Fruit fly (Drosophila melanogaster) whole organism, embryonic: ENCODE data around the gene TBC1d7.

Experiments used
- ATbp ChIP-seq: fragments of 200-800 bp; sonication (Bioruptor generic); optimal IDR thresholded peaks from 2 replicates; lab custom pipeline; 2017; ENCODE audit warnings: missing biosample characterization, mild to moderate bottlenecking, missing genetic modification characterization, missing genetic modification reagents
- CG10654 ChIP-seq: fragments of 200-800 bp; sonication (Bioruptor generic); optimal IDR thresholded peaks from 2 replicates; lab custom pipeline; 2016; ENCODE audit warnings: missing biosample characterization, missing genetic modification characterization
- CG11560 ChIP-seq: fragments of 200-800 bp; sonication (Bioruptor generic); IDR thresholded peaks from 3 replicates; pipeline ENCODE4 v1.3.6; 2022; ENCODE audit warnings: missing biosample characterization, missing genetic modification characterization
- CG11695 ChIP-seq: fragments of 200-800 bp; sonication (Bioruptor generic); IDR thresholded peaks from 3 replicates; pipeline ENCODE4 v1.3.6; 2022; ENCODE audit warnings: missing biosample characterization, missing genetic modification characterization
- CG12219 ChIP-seq: fragments of 200-800 bp; sonication (Bioruptor generic); optimal IDR thresholded peaks from 3 replicates; lab custom pipeline; 2018; ENCODE audit warnings: missing biosample characterization, mild to moderate bottlenecking, missing genetic modification characterization
- CG12236 ChIP-seq: fragments of 200-800 bp; sonication (Bioruptor generic); optimal IDR thresholded peaks from 2 replicates; lab custom pipeline; 2016; ENCODE audit warnings: missing biosample characterization, missing genetic modification characterization
- CG14014 ChIP-seq: fragments of 200-800 bp; sonication (Bioruptor generic); IDR thresholded peaks from 2 replicates; pipeline ENCODE4 v1.3.6; 2022; ENCODE audit warnings: missing biosample characterization, missing genetic modification characterization
- CG16863 ChIP-seq: fragments of 200-800 bp; sonication (Bioruptor generic); optimal IDR thresholded peaks from 3 replicates; lab custom pipeline; 2016; ENCODE audit warnings: missing biosample characterization, missing genetic modification characterization
- CG17328 ChIP-seq: fragments of 200-800 bp; sonication (Bioruptor generic); IDR thresholded peaks from 2 replicates; pipeline ENCODE4 v1.3.6; 2022; ENCODE audit warnings: missing biosample characterization, missing genetic modification characterization
- CG17361 ChIP-seq: fragments of 200-800 bp; sonication (Bioruptor generic); IDR thresholded peaks from 3 replicates; pipeline ENCODE4 v1.3.6; 2022; ENCODE audit warnings: missing biosample characterization, missing genetic modification characterization
- CG34422 ChIP-seq: fragments of 200-800 bp; sonication (Bioruptor generic); IDR thresholded peaks from 3 replicates; pipeline ENCODE4 v1.3.6; 2022; ENCODE audit warnings: missing biosample characterization, missing genetic modification characterization
- CG4707 ChIP-seq: fragments of 200-800 bp; sonication (Bioruptor generic); optimal IDR thresholded peaks from 2 replicates; lab custom pipeline; 2018; ENCODE audit warnings: missing biosample characterization, mild to moderate bottlenecking, missing genetic modification characterization, moderate library complexity
- CG4730 ChIP-seq: fragments of 200-800 bp; sonication (Bioruptor generic); IDR thresholded peaks from 2 replicates; pipeline ENCODE4 v1.3.6; 2022; ENCODE audit warnings: missing biosample characterization, missing genetic modification characterization
- CG5953 ChIP-seq: fragments of 200-800 bp; sonication (Bioruptor generic); IDR thresholded peaks from 2 replicates; pipeline ENCODE4 v1.3.6; 2022; ENCODE audit warnings: missing biosample characterization, missing genetic modification characterization
- CG6272 ChIP-seq: fragments of 200-800 bp; sonication (Bioruptor generic); IDR thresholded peaks from 2 replicates; pipeline ENCODE4 v1.3.6; 2022; ENCODE audit warnings: missing biosample characterization, missing genetic modification characterization
- CG6683 ChIP-seq: fragments of 200-800 bp; sonication (Bioruptor generic); optimal IDR thresholded peaks from 2 replicates; lab custom pipeline; 2017; ENCODE audit warnings: missing biosample characterization, mild to moderate bottlenecking, missing genetic modification characterization, missing genetic modification reagents
- CG9817 ChIP-seq: fragments of 200-800 bp; sonication (Bioruptor generic); optimal IDR thresholded peaks from 2 replicates; lab custom pipeline; 2018; ENCODE audit warnings: missing biosample characterization, mild to moderate bottlenecking, missing genetic modification characterization, moderate library complexity
- CoRest ChIP-seq: fragments of 200-800 bp; sonication (Bioruptor generic); optimal IDR thresholded peaks from 3 replicates; lab custom pipeline; 2018; ENCODE audit warnings: missing biosample characterization, mild to moderate bottlenecking, missing genetic modification characterization, moderate library complexity
- D19A ChIP-seq: fragments of 200-800 bp; optimal IDR thresholded peaks from 3 replicates; lab custom pipeline; 2019; ENCODE audit warnings: missing biosample characterization, mild to moderate bottlenecking, missing genetic modification characterization, moderate library complexity
- Ets65A ChIP-seq: fragments of 200-800 bp; sonication (Bioruptor generic); peaks from one replicate; lab custom pipeline; 2016; ENCODE audit warnings: missing biosample characterization, missing genetic modification characterization
- Fer2 ChIP-seq: fragments of 200-800 bp; sonication (Bioruptor generic); optimal IDR thresholded peaks from 2 replicates; lab custom pipeline; 2018; ENCODE audit warnings: missing biosample characterization, mild to moderate bottlenecking, missing genetic modification characterization, moderate library complexity
- H2.0 ChIP-seq: fragments of 200-800 bp; sonication (Bioruptor generic); IDR thresholded peaks from 2 replicates; pipeline ENCODE4 v1.3.6; 2022; ENCODE audit warnings: missing biosample characterization, missing genetic modification characterization
- Hr78 ChIP-seq, 2 experiments: fragments of 200-800 bp in 1 of 2; fragments of >200 bp in 1 of 2; sonication (Bioruptor generic) in 1 of 2; optimal IDR thresholded peaks; 2 replicates each; lab custom pipeline; 2017 to 2019; ENCODE audit warnings: missing biosample characterization in 2 of 2, missing genetic modification characterization in 2 of 2, mild to moderate bottlenecking in 1 of 2, moderate library complexity in 1 of 2
- Mad ChIP-seq: fragments of 200-800 bp; sonication (Bioruptor generic); optimal IDR thresholded peaks from 2 replicates; lab custom pipeline; 2016; ENCODE audit warnings: missing biosample characterization, missing genetic modification characterization
- Med ChIP-seq: fragments of 200-800 bp; sonication (Bioruptor generic); peaks from one replicate; lab custom pipeline; 2016; ENCODE audit warnings: missing biosample characterization, missing genetic modification characterization, mild to moderate bottlenecking, inconsistent platforms, moderate library complexity
- Mrtf ChIP-seq: fragments of 200-800 bp; sonication (Bioruptor generic); IDR thresholded peaks from 3 replicates; pipeline ENCODE4 v1.3.6; 2022; ENCODE audit warnings: missing biosample characterization, missing genetic modification characterization
- NfI ChIP-seq: fragments of 200-800 bp; sonication (Bioruptor generic); optimal IDR thresholded peaks from 3 replicates; lab custom pipeline; 2018; ENCODE audit warnings: missing biosample characterization, mild to moderate bottlenecking, missing genetic modification characterization, moderate library complexity
- Ssrp ChIP-seq: fragments of 200-800 bp; sonication (Bioruptor generic); optimal IDR thresholded peaks from 2 replicates; lab custom pipeline; 2018; ENCODE audit warnings: missing biosample characterization, mild to moderate bottlenecking, missing genetic modification characterization, moderate library complexity
- Xbp1 ChIP-seq: fragments of 200-800 bp; sonication (Bioruptor generic); optimal IDR thresholded peaks from 3 replicates; lab custom pipeline; 2016; ENCODE audit warnings: missing biosample characterization, mild to moderate bottlenecking, missing genetic modification characterization
- ato ChIP-seq: fragments of 200-800 bp; sonication (Bioruptor generic); IDR thresholded peaks from 2 replicates; pipeline ENCODE4 v1.3.6; 2022; ENCODE audit warnings: missing biosample characterization, missing genetic modification characterization; ENCODE audit not compliant: partially characterized antibody
- dati ChIP-seq: fragments of 200-800 bp; sonication (Bioruptor generic); IDR thresholded peaks from 2 replicates; pipeline ENCODE4 v1.3.6; 2022; ENCODE audit warnings: missing biosample characterization, missing genetic modification characterization
- dmrt99B ChIP-seq: fragments of 200-800 bp; sonication (Bioruptor generic); optimal IDR thresholded peaks from 2 replicates; lab custom pipeline; 2018; ENCODE audit warnings: missing biosample characterization, mild to moderate bottlenecking, missing genetic modification characterization, moderate library complexity
- dysf ChIP-seq: fragments of 200-800 bp; sonication (Bioruptor generic); IDR thresholded peaks from 3 replicates; pipeline ENCODE4 v1.3.6; 2022; ENCODE audit warnings: missing biosample characterization, missing genetic modification characterization
- fu2 ChIP-seq: fragments of 200-800 bp; sonication (Bioruptor generic); optimal IDR thresholded peaks from 2 replicates; lab custom pipeline; 2016; ENCODE audit warnings: missing biosample characterization, missing genetic modification characterization
- gce ChIP-seq: fragments of 200-800 bp; sonication (Bioruptor generic); IDR thresholded peaks from 3 replicates; pipeline ENCODE4 v1.3.6; 2022; ENCODE audit warnings: missing biosample characterization, missing genetic modification characterization
- gcm2 ChIP-seq: fragments of 200-800 bp; sonication (Bioruptor generic); optimal IDR thresholded peaks from 2 replicates; lab custom pipeline; 2016; ENCODE audit warnings: missing biosample characterization, missing genetic modification characterization
- ind ChIP-seq: fragments of 200-800 bp; sonication (Bioruptor generic); optimal IDR thresholded peaks from 3 replicates; lab custom pipeline; 2016; ENCODE audit warnings: missing biosample characterization, missing genetic modification characterization
- lola ChIP-seq, 3 experiments: fragments of >200 bp in 2 of 3; fragments of 200-800 bp in 1 of 3; sonication (Bioruptor generic) in 1 of 3; optimal IDR thresholded peaks; 2 replicates each; lab custom pipeline; 2017 to 2019; ENCODE audit warnings: missing biosample characterization in 3 of 3, missing genetic modification characterization in 3 of 3, mild to moderate bottlenecking in 1 of 3, moderate library complexity in 1 of 3
- onecut ChIP-seq: fragments of 200-800 bp; sonication (Bioruptor generic); IDR thresholded peaks from 2 replicates; pipeline ENCODE4 v1.3.6; 2022; ENCODE audit warnings: missing biosample characterization, missing genetic modification characterization
- pb ChIP-seq: fragments of 200-800 bp; sonication (Bioruptor generic); optimal IDR thresholded peaks from 3 replicates; lab custom pipeline; 2016; ENCODE audit warnings: missing biosample characterization, missing genetic modification characterization
- sc ChIP-seq, 3 experiments: fragments of >200 bp in 2 of 3; fragments of 200-800 bp in 1 of 3; sonication (Bioruptor generic) in 1 of 3; optimal IDR thresholded peaks; 2 replicates in 2 of 3; 3 replicates in 1 of 3; lab custom pipeline; 2017; ENCODE audit warnings: mild to moderate bottlenecking in 1 of 3, missing biosample characterization in 1 of 3, missing genetic modification characterization in 1 of 3, missing genetic modification reagents in 1 of 3
- sens ChIP-seq: fragments of 200-800 bp; sonication (Bioruptor generic); peaks from one replicate; lab custom pipeline; 2016; ENCODE audit warnings: missing biosample characterization, missing genetic modification characterization
- tin ChIP-seq: fragments of 200-800 bp; sonication (Bioruptor generic); optimal IDR thresholded peaks from 3 replicates; lab custom pipeline; 2016; ENCODE audit warnings: missing biosample characterization, missing genetic modification characterization
- tna ChIP-seq: fragments of 200-800 bp; sonication (Bioruptor generic); IDR thresholded peaks from 2 replicates; pipeline ENCODE4 v1.3.6; 2022; ENCODE audit warnings: missing biosample characterization, missing genetic modification characterization; ENCODE audit not compliant: partially characterized antibody
- ttk ChIP-seq: fragments of 200-800 bp; sonication (Bioruptor generic); IDR thresholded peaks from 2 replicates; pipeline ENCODE4 v2.1.2; 2022; ENCODE audit warnings: missing biosample characterization, missing genetic modification characterization
- vvl ChIP-seq: fragments of 200-800 bp; sonication (Bioruptor generic); IDR thresholded peaks from 2 replicates; pipeline ENCODE4 v1.3.6; 2022; ENCODE audit warnings: missing biosample characterization, missing genetic modification characterization
- wek ChIP-seq: fragments of 200-800 bp; sonication (Bioruptor generic); optimal IDR thresholded peaks from 3 replicates; lab custom pipeline; 2018; ENCODE audit warnings: missing biosample characterization, mild to moderate bottlenecking, missing genetic modification characterization, moderate library complexity
- wor ChIP-seq: fragments of 200-800 bp; sonication (Bioruptor generic); IDR thresholded peaks from 2 replicates; pipeline ENCODE4 v1.3.6; 2022; ENCODE audit warnings: missing biosample characterization, missing genetic modification characterization

Gene TBC1d7

DNA sequence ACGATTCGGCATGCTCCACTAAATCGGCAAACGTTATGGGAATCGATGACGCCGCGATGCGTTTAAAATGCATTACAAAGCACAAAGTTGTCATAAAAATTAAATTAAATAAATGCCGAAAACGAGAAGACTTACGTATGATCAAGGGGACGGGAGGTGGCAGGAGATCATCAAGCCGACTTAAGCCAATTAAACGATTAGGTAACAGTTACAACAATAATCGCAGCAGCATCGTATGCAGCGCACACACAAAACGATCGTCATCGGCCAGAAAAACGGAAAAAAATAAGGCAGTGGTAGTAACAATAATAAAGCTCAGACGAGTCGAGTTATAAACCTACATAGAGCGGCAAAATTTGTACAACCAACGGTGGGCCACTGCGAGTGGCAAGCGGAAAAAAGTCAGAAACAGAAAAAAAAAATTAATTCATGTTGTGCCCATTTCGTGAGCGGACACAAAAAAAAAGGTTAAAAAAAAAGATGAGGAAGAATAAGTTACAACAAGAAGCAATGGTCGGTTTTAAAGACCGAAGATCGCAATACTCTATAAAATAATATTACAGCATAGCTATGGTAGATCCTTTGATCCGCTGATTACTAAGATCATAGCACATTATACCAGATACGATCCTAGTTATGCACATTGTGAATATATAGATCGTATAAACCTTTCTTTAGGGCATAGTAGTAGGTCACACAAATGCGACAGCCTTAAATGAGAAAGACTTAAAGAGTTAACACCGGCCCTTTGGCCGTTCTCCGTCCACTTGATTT, 45.0 kb downstream of the TBC1d7 start:
- peak; percentile 0 for TF ChIP-seq pb (GFP tag; lab: Kevin White, UChicago)
- TF ChIP-seq CG9817 (tag; lab: Kevin White, UChicago) = peak; percentile 49
- TF ChIP-seq wor = peak; percentile 33; the same call in 1 of the 2 replicates
- peak in 1 of 2 experiments; percentile 36 for TF ChIP-seq Hr78 (GFP tag; optimal IDR thresholded peaks at IDR 0.05; lab: Kevin White, UChicago)
- TF ChIP-seq gcm2 (GFP tag; lab: Kevin White, UChicago) = no peak
- TF ChIP-seq CG12219 = peak; percentile 61
- TF ChIP-seq NfI (GFP tag; lab: Kevin White, UChicago) = peak; percentile 58
- peak; percentile 81 for TF ChIP-seq Med (GFP tag; lab: Kevin White, UChicago)
- peak; percentile 43; the same call in 1 of the 3 replicates for TF ChIP-seq CG11695 (GFP tag; lab: Robert Waterston, UW)
- TF ChIP-seq Ssrp = peak; percentile 64
- no peak for TF ChIP-seq tna (GFP tag; lab: Robert Waterston, UW)
- peak; percentile 85 for TF ChIP-seq dmrt99B (tag; lab: Kevin White, UChicago)
- peak; percentile 74 for TF ChIP-seq ttk (GFP tag; lab: Robert Waterston, UW)
- peak; percentile 47; the same call in 1 of the 2 replicates for TF ChIP-seq H2.0
- TF ChIP-seq CG4707 (GFP tag; lab: Kevin White, UChicago) = peak; percentile 47
- TF ChIP-seq Ets65A (GFP tag; lab: Kevin White, UChicago) = peak; percentile 92
- TF ChIP-seq Mad (GFP tag; lab: Kevin White, UChicago) = no peak
- TF ChIP-seq dati = peak; percentile 58; the same call in 1 of the 2 replicates
- no peak for TF ChIP-seq CG11560 (tag; lab: Robert Waterston, UW)
- peak; percentile 70 for TF ChIP-seq dysf (GFP tag; lab: Robert Waterston, UW)
- TF ChIP-seq onecut = peak; percentile 64
- TF ChIP-seq fu2 = no peak
- peak; percentile 61; the same call in 1 of the 3 replicates for TF ChIP-seq gce (GFP tag; lab: Robert Waterston, UW)
- TF ChIP-seq ind = peak; percentile 15
- TF ChIP-seq CG4730 (GFP tag; lab: Robert Waterston, UW) = peak; percentile 6; the same call in 1 of the 2 replicates
- TF ChIP-seq sc (optimal IDR thresholded peaks at IDR 0.05; lab: Kevin White, UChicago) = no peak
- TF ChIP-seq sc (GFP tag; optimal IDR thresholded peaks at IDR 0.05; lab: Kevin White, UChicago) = peak; percentile 16
- TF ChIP-seq tin (GFP tag; lab: Kevin White, UChicago) = peak; percentile 29
- peak; percentile 85 for TF ChIP-seq sens
- TF ChIP-seq D19A = peak; percentile 90
- peak; percentile 4 for TF ChIP-seq CG16863 (GFP tag; lab: Kevin White, UChicago)
- peak; percentile 60 for TF ChIP-seq CoRest (tag; lab: Kevin White, UChicago)
- 0 out of 2 replicates have a peak, but pooled peaks have one; percentile 26 for TF ChIP-seq CG6272 (GFP tag; lab: Robert Waterston, UW)
- peak; percentile 16; the same call in 1 of the 2 replicates for TF ChIP-seq CG5953 (GFP tag; lab: Robert Waterston, UW)
- peak; percentile 25; the same call in 1 of the 3 replicates for TF ChIP-seq CG34422 (GFP tag; lab: Robert Waterston, UW)
- TF ChIP-seq Mrtf (GFP tag; lab: Robert Waterston, UW) = peak; percentile 55; the same call in 2 of the 3 replicates
- TF ChIP-seq lola (GFP tag; optimal IDR thresholded peaks at IDR 0.05; lab: Kevin White, UChicago) = peak in 1 of 3 experiments; percentile 32
- TF ChIP-seq Xbp1 (GFP tag; lab: Kevin White, UChicago) = peak; percentile 48
- TF ChIP-seq vvl (GFP tag; lab: Robert Waterston, UW) = peak; percentile 73
- TF ChIP-seq CG17328 (GFP tag; lab: Robert Waterston, UW) = peak; percentile 65
- TF ChIP-seq ATbp (GFP tag; lab: Kevin White, UChicago) = peak; percentile 72
- no peak for TF ChIP-seq ato (GFP tag; lab: Robert Waterston, UW)
- peak; percentile 7 for TF ChIP-seq CG12236 (GFP tag; lab: Kevin White, UChicago)
- TF ChIP-seq CG14014 (GFP tag; lab: Robert Waterston, UW) = 0 out of 2 replicates have a peak, but pooled peaks have one; percentile 22
- peak; percentile 36 for TF ChIP-seq wek (GFP tag; lab: Kevin White, UChicago)
- TF ChIP-seq CG6683 (GFP tag; lab: Kevin White, UChicago) = no peak
- peak; percentile 26 for TF ChIP-seq CG10654 (GFP tag; lab: Kevin White, UChicago)
- TF ChIP-seq CG17361 (GFP tag; lab: Robert Waterston, UW) = 0 out of 3 replicates have a peak, but pooled peaks have one; percentile 42
- TF ChIP-seq Fer2 (tag; lab: Kevin White, UChicago) = no peak
